Fruit fly (Drosophila melanogaster) whole organism, embryonic: ENCODE measurements around the gene g.

Experiments
- B-H1 ChIP-seq: fragments of 200-800 bp; sonication (Bioruptor generic); IDR thresholded peaks from 3 replicates; pipeline ENCODE4 v1.3.6; 2022; ENCODE audit warnings: missing biosample characterization, missing genetic modification characterization
- B-H2 ChIP-seq: fragments of 200-800 bp; sonication (Bioruptor generic); optimal IDR thresholded peaks from 2 replicates; lab custom pipeline; 2018; ENCODE audit warnings: missing biosample characterization, mild to moderate bottlenecking, missing genetic modification characterization
- BEAF-32 ChIP-seq: fragments of 200-800 bp; sonication (Bioruptor generic); optimal IDR thresholded peaks from 3 replicates; lab custom pipeline; 2017; ENCODE audit warnings: missing biosample characterization, missing genetic modification characterization, mild to moderate bottlenecking, moderate library complexity, missing genetic modification reagents
- CG10147 ChIP-seq: fragments of 200-800 bp; sonication (Bioruptor generic); optimal IDR thresholded peaks from 2 replicates; lab custom pipeline; 2019; ENCODE audit warnings: missing biosample characterization, mild to moderate bottlenecking, missing genetic modification characterization, moderate library complexity
- CG10321 ChIP-seq: fragments of 200-800 bp; sonication (Bioruptor generic); IDR thresholded peaks from 2 replicates; pipeline ENCODE4 v1.3.6; 2022; ENCODE audit warnings: missing biosample characterization, missing genetic modification characterization
- CG10462 ChIP-seq: fragments of 200-800 bp; sonication (Bioruptor generic); optimal IDR thresholded peaks from 2 replicates; lab custom pipeline; 2016; ENCODE audit warnings: missing biosample characterization, missing genetic modification characterization
- CG10654 ChIP-seq: fragments of 200-800 bp; sonication (Bioruptor generic); optimal IDR thresholded peaks from 2 replicates; lab custom pipeline; 2016; ENCODE audit warnings: missing biosample characterization, missing genetic modification characterization
- CG11723 ChIP-seq: fragments of 200-800 bp; sonication (Bioruptor generic); optimal IDR thresholded peaks from 2 replicates; lab custom pipeline; 2017; ENCODE audit warnings: missing biosample characterization, mild to moderate bottlenecking, missing genetic modification characterization
- CG12219 ChIP-seq: fragments of 200-800 bp; sonication (Bioruptor generic); optimal IDR thresholded peaks from 3 replicates; lab custom pipeline; 2018; ENCODE audit warnings: missing biosample characterization, mild to moderate bottlenecking, missing genetic modification characterization
- CG13296 ChIP-seq: fragments of 200-800 bp; sonication (Bioruptor generic); optimal IDR thresholded peaks from 3 replicates; lab custom pipeline; 2018; ENCODE audit warnings: missing biosample characterization, mild to moderate bottlenecking, missing genetic modification characterization
- CG1792 ChIP-seq: fragments of 200-800 bp; sonication (Bioruptor generic); optimal IDR thresholded peaks from 2 replicates; lab custom pipeline; 2016; ENCODE audit warnings: missing biosample characterization, missing genetic modification characterization
- CG2712 ChIP-seq: fragments of 200-800 bp; optimal IDR thresholded peaks from 3 replicates; lab custom pipeline; 2019; ENCODE audit warnings: missing biosample characterization, mild to moderate bottlenecking, missing genetic modification characterization, moderate library complexity
- CG2889 ChIP-seq: fragments of 200-800 bp; sonication (Bioruptor generic); IDR thresholded peaks from 3 replicates; pipeline ENCODE4 v1.3.6; 2022; ENCODE audit warnings: missing biosample characterization, missing genetic modification characterization
- CG30020 ChIP-seq: fragments of 200-800 bp; optimal IDR thresholded peaks from 2 replicates; lab custom pipeline; 2019; ENCODE audit warnings: missing biosample characterization, mild to moderate bottlenecking, missing genetic modification characterization, moderate library complexity
- CG31388 ChIP-seq: fragments of 200-800 bp; sonication (Bioruptor generic); optimal IDR thresholded peaks from 2 replicates; lab custom pipeline; 2016; ENCODE audit warnings: missing biosample characterization, missing genetic modification characterization
- CG33557 ChIP-seq: fragments of 200-800 bp; sonication (Bioruptor generic); optimal IDR thresholded peaks from 2 replicates; lab custom pipeline; 2019; ENCODE audit warnings: missing biosample characterization, mild to moderate bottlenecking, missing genetic modification characterization, moderate library complexity
- CG43689 ChIP-seq: fragments of 200-800 bp; sonication (Bioruptor generic); IDR thresholded peaks from 2 replicates; pipeline ENCODE4 v1.3.6; 2022; ENCODE audit warnings: missing biosample characterization, missing genetic modification characterization
- CG6854 ChIP-seq: fragments of 200-800 bp; sonication (Bioruptor generic); optimal IDR thresholded peaks from 3 replicates; lab custom pipeline; 2017; ENCODE audit warnings: missing biosample characterization, mild to moderate bottlenecking, missing genetic modification characterization
- CG7963 ChIP-seq: fragments of 200-800 bp; sonication (Bioruptor generic); IDR thresholded peaks from 3 replicates; pipeline ENCODE4 v1.3.6; 2022; ENCODE audit warnings: missing biosample characterization, missing genetic modification characterization; ENCODE audit not compliant: partially characterized antibody
- Dbx ChIP-seq: fragments of 200-800 bp; sonication (Bioruptor generic); IDR thresholded peaks from 3 replicates; pipeline ENCODE4 v1.3.6; 2022; ENCODE audit warnings: missing biosample characterization, missing genetic modification characterization
- Dref ChIP-seq: fragments of 200-800 bp; sonication (Bioruptor generic); IDR thresholded peaks from 2 replicates; pipeline ENCODE4 v1.3.6; 2022; ENCODE audit warnings: missing biosample characterization, missing genetic modification characterization
- E2f2 ChIP-seq: fragments of 200-800 bp; sonication (Bioruptor generic); IDR thresholded peaks from 2 replicates; pipeline ENCODE4 v1.3.6; 2022; ENCODE audit warnings: missing biosample characterization, missing genetic modification characterization
- Fer1 ChIP-seq: fragments of 200-800 bp; sonication (Bioruptor generic); optimal IDR thresholded peaks from 2 replicates; lab custom pipeline; 2017; ENCODE audit warnings: missing biosample characterization, mild to moderate bottlenecking, missing genetic modification characterization
- Fer2 ChIP-seq: fragments of 200-800 bp; sonication (Bioruptor generic); optimal IDR thresholded peaks from 2 replicates; lab custom pipeline; 2018; ENCODE audit warnings: missing biosample characterization, mild to moderate bottlenecking, missing genetic modification characterization, moderate library complexity
- Jarid2 ChIP-seq: fragments of 200-800 bp; sonication (Bioruptor generic); optimal IDR thresholded peaks from 3 replicates; lab custom pipeline; 2017; ENCODE audit warnings: mild to moderate bottlenecking, missing biosample characterization, missing genetic modification reagents, missing genetic modification characterization
- Med ChIP-seq: fragments of 200-800 bp; sonication (Bioruptor generic); peaks from one replicate; lab custom pipeline; 2016; ENCODE audit warnings: missing biosample characterization, missing genetic modification characterization, mild to moderate bottlenecking, inconsistent platforms, moderate library complexity
- Trl ChIP-seq, 3 experiments: fragments of >200 bp in 2 of 3; fragments of 200-800 bp in 1 of 3; sonication (Bioruptor generic) in 1 of 3; optimal IDR thresholded peaks; 2 replicates in 1 of 3; 3 replicates in 2 of 3; lab custom pipeline; 2016 to 2017; ENCODE audit warnings: missing biosample characterization in 1 of 3, missing genetic modification characterization in 1 of 3
- amos ChIP-seq: fragments of 200-800 bp; sonication (Bioruptor generic); IDR thresholded peaks from 2 replicates; pipeline ENCODE4 v1.3.6; 2022; ENCODE audit warnings: missing biosample characterization, missing genetic modification characterization; ENCODE audit not compliant: partially characterized antibody
- corto ChIP-seq: fragments of 200-800 bp; sonication (Bioruptor generic); optimal IDR thresholded peaks from 2 replicates; lab custom pipeline; 2016; ENCODE audit warnings: missing biosample characterization, mild to moderate bottlenecking, missing genetic modification characterization, moderate library complexity
- dmrt99B ChIP-seq: fragments of 200-800 bp; sonication (Bioruptor generic); optimal IDR thresholded peaks from 2 replicates; lab custom pipeline; 2018; ENCODE audit warnings: missing biosample characterization, mild to moderate bottlenecking, missing genetic modification characterization, moderate library complexity
- emc ChIP-seq: fragments of 200-800 bp; sonication (Bioruptor generic); optimal IDR thresholded peaks from 2 replicates; lab custom pipeline; 2016; ENCODE audit warnings: missing biosample characterization, missing genetic modification characterization
- eyg ChIP-seq: fragments of 200-800 bp; sonication (Bioruptor generic); optimal IDR thresholded peaks from 3 replicates; lab custom pipeline; 2016; ENCODE audit warnings: missing biosample characterization, missing genetic modification characterization
- gfzf ChIP-seq: fragments of 200-800 bp; sonication (Bioruptor generic); optimal IDR thresholded peaks from 2 replicates; lab custom pipeline; 2016; ENCODE audit warnings: missing biosample characterization, mild to moderate bottlenecking, missing genetic modification characterization, moderate library complexity
- grau ChIP-seq: fragments of 200-800 bp; optimal IDR thresholded peaks from 3 replicates; lab custom pipeline; 2019; ENCODE audit warnings: missing biosample characterization, mild to moderate bottlenecking, missing genetic modification characterization, moderate library complexity
- h ChIP-seq: fragments of >200 bp; optimal IDR thresholded peaks from 2 replicates; lab custom pipeline; 2017
- inv ChIP-seq: fragments of 200-800 bp; sonication (Bioruptor generic); IDR thresholded peaks from 2 replicates; pipeline ENCODE4 v1.3.6; 2022; ENCODE audit warnings: missing biosample characterization, missing genetic modification characterization; ENCODE audit not compliant: partially characterized antibody
- lab ChIP-seq: fragments of 200-800 bp; sonication (Bioruptor generic); optimal IDR thresholded peaks from 3 replicates; lab custom pipeline; 2017; ENCODE audit warnings: missing biosample characterization, missing genetic modification characterization, mild to moderate bottlenecking, moderate library complexity, missing genetic modification reagents
- luna ChIP-seq: fragments of 200-800 bp; sonication (Bioruptor generic); optimal IDR thresholded peaks from 2 replicates; lab custom pipeline; 2016; ENCODE audit warnings: missing biosample characterization, missing genetic modification characterization
- pb ChIP-seq: fragments of 200-800 bp; sonication (Bioruptor generic); optimal IDR thresholded peaks from 3 replicates; lab custom pipeline; 2016; ENCODE audit warnings: missing biosample characterization, missing genetic modification characterization
- peb ChIP-seq: fragments of 200-800 bp; sonication (Bioruptor generic); IDR thresholded peaks from 2 replicates; pipeline ENCODE4 v1.3.6; 2022; ENCODE audit warnings: missing biosample characterization, missing genetic modification characterization
- pum ChIP-seq: fragments of 200-800 bp; sonication (Bioruptor generic); optimal IDR thresholded peaks from 2 replicates; lab custom pipeline; 2016; ENCODE audit warnings: missing biosample characterization, missing genetic modification characterization
- pzg ChIP-seq: fragments of 200-800 bp; sonication (Bioruptor generic); optimal IDR thresholded peaks from 3 replicates; lab custom pipeline; 2018; ENCODE audit warnings: missing biosample characterization, mild to moderate bottlenecking, missing genetic modification characterization, moderate library complexity
- salm ChIP-seq: fragments of 200-800 bp; sonication (Bioruptor generic); optimal IDR thresholded peaks from 2 replicates; lab custom pipeline; 2018; ENCODE audit warnings: missing biosample characterization, mild to moderate bottlenecking, missing genetic modification characterization
- sd ChIP-seq: fragments of 200-800 bp; sonication (Bioruptor generic); optimal IDR thresholded peaks from 3 replicates; lab custom pipeline; 2018; ENCODE audit warnings: missing biosample characterization, mild to moderate bottlenecking, missing genetic modification characterization, moderate library complexity
- sr ChIP-seq: fragments of 200-800 bp; sonication (Bioruptor generic); IDR thresholded peaks from 3 replicates; pipeline ENCODE4 v1.3.6; 2022; ENCODE audit warnings: missing biosample characterization, missing genetic modification characterization
- stwl ChIP-seq: fragments of 200-800 bp; sonication (Bioruptor generic); optimal IDR thresholded peaks from 3 replicates; lab custom pipeline; 2018; ENCODE audit warnings: missing biosample characterization, mild to moderate bottlenecking, missing genetic modification characterization, moderate library complexity
- twi ChIP-seq: fragments of 200-800 bp; optimal IDR thresholded peaks from 2 replicates; lab custom pipeline; 2019; ENCODE audit warnings: missing biosample characterization, mild to moderate bottlenecking, missing genetic modification characterization, moderate library complexity
- wor ChIP-seq: fragments of 200-800 bp; sonication (Bioruptor generic); IDR thresholded peaks from 2 replicates; pipeline ENCODE4 v1.3.6; 2022; ENCODE audit warnings: missing biosample characterization, missing genetic modification characterization
- z ChIP-seq: fragments of 200-800 bp; sonication (Bioruptor generic); IDR thresholded peaks from 3 replicates; pipeline ENCODE4 v1.3.6; 2022; ENCODE audit warnings: missing biosample characterization, missing genetic modification characterization
- zen2 ChIP-seq: fragments of 200-800 bp; sonication (Bioruptor generic); IDR thresholded peaks from 3 replicates; pipeline ENCODE4 v1.3.6; 2022; ENCODE audit warnings: missing biosample characterization, missing genetic modification characterization; ENCODE audit not compliant: partially characterized antibody

g gene

DNA sequence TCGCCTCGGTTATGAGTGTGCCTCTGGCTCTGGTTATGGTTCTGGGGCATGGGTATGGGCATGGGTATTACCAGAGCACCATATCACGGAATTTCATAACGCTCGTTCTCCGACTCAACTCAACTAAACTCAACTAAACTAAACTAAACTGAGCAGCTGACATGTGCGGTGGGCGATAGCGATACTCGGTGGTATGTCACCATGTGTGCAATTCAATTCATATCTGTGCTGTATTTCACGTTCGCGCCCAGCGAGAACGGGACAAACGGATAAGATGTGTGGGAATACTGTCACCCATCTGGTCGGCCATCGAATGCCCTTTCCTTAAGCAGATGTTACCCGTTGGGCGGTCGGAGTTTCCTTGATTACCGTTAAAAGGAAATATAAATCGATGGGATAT lies 55.8 kb downstream of the g start, which contains the start of gene CG12177 (continued):
- TF ChIP-seq Fer1 (GFP tag; lab: Kevin White, UChicago) (peak; percentile 7), Med (GFP tag; lab: Kevin White, UChicago) (peak; percentile 71), CG2889 (GFP tag; lab: Robert Waterston, UW) (no peak), twi (tag; lab: Kevin White, UChicago) (peak; percentile 97), BEAF-32 (GFP tag; lab: Kevin White, UChicago) (peak; percentile 9), sr (GFP tag; lab: Robert Waterston, UW) (no peak), E2f2 (GFP tag; lab: Robert Waterston, UW) (0 out of 2 replicates have a peak, but pooled peaks have one; percentile 12), CG10462 (GFP tag; lab: Kevin White, UChicago) (no peak), B-H1 (GFP tag; lab: Robert Waterston, UW) (no peak), CG11723 (GFP tag; lab: Kevin White, UChicago) (no peak), CG13296 (GFP tag; lab: Kevin White, UChicago) (peak; percentile 6), luna (no peak), B-H2 (GFP tag; lab: Kevin White, UChicago) (no peak), CG10321 (peak; percentile 60; the same call in 1 of the 2 replicates), CG6854 (GFP tag; lab: Kevin White, UChicago) (no peak), emc (GFP tag; lab: Kevin White, UChicago) (no peak), Dbx (GFP tag; lab: Robert Waterston, UW) (no peak), Trl (optimal IDR thresholded peaks at IDR 0.05; lab: Kevin White, UChicago) (no peak), Trl (GFP tag; optimal IDR thresholded peaks at IDR 0.05; lab: Kevin White, UChicago) (no peak), pzg (GFP tag; lab: Kevin White, UChicago) (peak; percentile 15), z (GFP tag; lab: Robert Waterston, UW) (peak; percentile 44; the same call in 1 of the 3 replicates), sd (tag; lab: Kevin White, UChicago) (peak; percentile 57)

DNA sequence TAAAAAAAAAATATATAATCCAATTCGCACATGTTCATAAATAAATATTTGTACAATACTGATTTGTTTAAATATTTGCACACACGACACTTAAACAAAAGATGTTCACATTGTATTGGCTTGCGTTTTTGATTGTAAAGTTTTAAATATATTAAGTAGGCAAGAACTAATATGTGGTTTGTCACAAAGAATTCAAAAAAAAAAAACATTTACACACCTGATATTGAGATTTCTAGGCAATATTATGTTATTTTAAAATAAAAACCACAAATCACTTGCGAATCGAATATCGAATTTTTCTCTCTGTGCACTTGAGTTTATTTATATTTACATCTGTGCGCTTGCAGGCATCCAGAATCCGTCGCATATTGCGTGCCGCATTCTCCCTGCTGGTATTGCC lies 56.5 kb downstream of the g start:
- TF ChIP-seq CG30020 (tag; lab: Kevin White, UChicago): no peak
- TF ChIP-seq dmrt99B (tag; lab: Kevin White, UChicago): peak; percentile 40
- no peak for TF ChIP-seq corto
- TF ChIP-seq inv (GFP tag; lab: Robert Waterston, UW): no peak
- no peak for TF ChIP-seq CG10147 (GFP tag; lab: Kevin White, UChicago)
- TF ChIP-seq Dref (GFP tag; lab: Robert Waterston, UW): no peak
- TF ChIP-seq CG43689 (GFP tag; lab: Robert Waterston, UW): no peak
- no peak for TF ChIP-seq pum (GFP tag; lab: Kevin White, UChicago)
- no peak for TF ChIP-seq amos
- TF ChIP-seq salm (tag; lab: Kevin White, UChicago): no peak
- TF ChIP-seq CG2712 (tag; lab: Kevin White, UChicago): peak; percentile 47
- TF ChIP-seq CG31388: no peak
- TF ChIP-seq luna: no peak
- no peak for TF ChIP-seq stwl (tag; lab: Kevin White, UChicago)
- no peak for TF ChIP-seq CG7963
- peak; percentile 16 for TF ChIP-seq CG33557
- peak; percentile 28 for TF ChIP-seq grau (tag; lab: Kevin White, UChicago)
- TF ChIP-seq peb (GFP tag; lab: Robert Waterston, UW): no peak
- no peak for TF ChIP-seq zen2 (GFP tag; lab: Robert Waterston, UW)
- no peak for TF ChIP-seq pb (GFP tag; lab: Kevin White, UChicago)
- no peak for TF ChIP-seq Jarid2 (GFP tag; lab: Kevin White, UChicago)
- TF ChIP-seq lab (GFP tag; lab: Kevin White, UChicago): no peak
- no peak for TF ChIP-seq wor
- TF ChIP-seq h (lab: Kevin White, UChicago): no peak
- no peak for TF ChIP-seq CG10654 (GFP tag; lab: Kevin White, UChicago)
- TF ChIP-seq CG12219 (GFP tag; lab: Kevin White, UChicago): no peak
- no peak for TF ChIP-seq Fer2
- TF ChIP-seq CG1792 (GFP tag; lab: Kevin White, UChicago): no peak
- TF ChIP-seq gfzf (GFP tag; lab: Kevin White, UChicago): no peak
- TF ChIP-seq eyg: no peak
